Worm (Caenorhabditis elegans) whole organism, early embryonic: ENCODE measurements around the gene tsen-2.

ENCODE experiments used
- B0310.2 ChIP-seq: sonication (generic microtip); optimal IDR thresholded peaks from 2 replicates; lab custom pipeline; 2016; ENCODE audit warnings: mild to moderate bottlenecking, missing genetic modification characterization, missing compliant biosample characterization
- ama-1 ChIP-seq: fragments of 150-350 bp; optimal IDR thresholded peaks from 2 replicates; lab custom pipeline; 2014
- flt-1 ChIP-seq: fragments of 200-800 bp; sonication (Bioruptor generic); IDR thresholded peaks from 2 replicates; pipeline ENCODE4 v1.3.6; 2022; ENCODE audit warnings: missing genetic modification characterization, missing compliant biosample characterization
- hmbx-1 ChIP-seq: sonication (generic microtip); optimal IDR thresholded peaks from 2 replicates; lab custom pipeline; 2016; ENCODE audit warnings: mild to moderate bottlenecking, missing genetic modification characterization, missing compliant biosample characterization
- hnd-1 ChIP-seq: sonication (generic microtip); optimal IDR thresholded peaks from 2 replicates; lab custom pipeline; 2016; ENCODE audit warnings: missing genetic modification characterization, missing compliant biosample characterization
- scrt-1 ChIP-seq: fragments of 200-800 bp; sonication (Bioruptor generic); IDR thresholded peaks from 2 replicates; pipeline ENCODE4 v1.3.6; 2022; ENCODE audit warnings: missing genetic modification characterization, missing compliant biosample characterization
- sea-1 ChIP-seq: fragments of 200-800 bp; sonication (Bioruptor generic); conservative IDR thresholded peaks from 2 replicates; pipeline ENCODE4 v1.3.6; 2022; ENCODE audit warnings: missing genetic modification characterization, missing compliant biosample characterization
- tbx-37 ChIP-seq: fragments of 200-800 bp; sonication (Bioruptor generic); conservative IDR thresholded peaks from 2 replicates; pipeline ENCODE4 v1.3.6; 2022; ENCODE audit warnings: missing genetic modification reagents, missing genetic modification characterization, missing compliant biosample characterization
- tra-4 ChIP-seq: sonication (generic microtip); optimal IDR thresholded peaks from 2 replicates; lab custom pipeline; 2017; ENCODE audit warnings: missing genetic modification characterization, missing compliant biosample characterization

DNA sequence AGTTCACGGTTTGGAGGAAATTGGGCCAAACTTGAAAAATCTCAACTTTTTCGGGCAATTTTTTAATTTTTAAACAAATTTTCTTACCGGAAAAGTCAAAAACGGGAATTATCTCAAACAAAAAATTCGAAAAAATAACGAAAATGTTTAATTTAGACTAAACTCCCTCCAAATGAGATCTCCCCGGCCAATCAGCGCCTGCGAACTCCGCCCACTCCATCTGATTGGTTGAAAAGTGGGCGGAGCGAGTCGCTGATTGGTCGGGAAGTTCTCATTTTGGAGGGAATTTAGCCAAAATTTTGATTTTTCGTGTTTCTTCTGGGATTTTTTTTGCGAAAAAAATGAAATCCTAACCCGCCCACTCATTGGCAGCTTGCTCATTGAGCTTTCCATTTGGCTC lies 1.4 kb downstream of the tsen-2 start:
- TF ChIP-seq ama-1 (lab: Kevin White, UChicago), result no peak
- no peak for TF ChIP-seq hnd-1 (tag; lab: Kevin White, UChicago)
- TF ChIP-seq scrt-1 (GFP tag; lab: Robert Waterston, UW), result no peak
- TF ChIP-seq tbx-37 (GFP tag; lab: Robert Waterston, UW), result no peak
- no peak for TF ChIP-seq B0310.2 (tag; lab: Kevin White, UChicago)
- TF ChIP-seq sea-1, result no peak
- no peak for TF ChIP-seq flt-1 (GFP tag; lab: Robert Waterston, UW)
- TF ChIP-seq hmbx-1 (tag; lab: Kevin White, UChicago), result no peak
- TF ChIP-seq tra-4 (tag; lab: Kevin White, UChicago), result no peak
